3 fruit fly cellular contexts compared by ENCODE assay signal in genomic region chr3R:20836257-20836856, dm6.
TF ChIP-seq lines count a peak whose summit lies in the region.

No protein-coding gene starts in this region.

- TF ChIP-seq CTCF in whole organism, embryonic (GFP tag; optimal IDR thresholded peaks at IDR 0.05; lab: Kevin White, UChicago): no peak

TF ChIP-seq in whole organism, embryonic, 481 proteins besides CTCF, POLR2A, EP300 and RAD21 (continues in another document):
- TF ChIP-seq Fer1 (GFP tag; optimal IDR thresholded peaks at IDR 0.05; lab: Kevin White, UChicago) (peak; percentile 1), HHEX (GFP tag; optimal IDR thresholded peaks at IDR 0.05; lab: Kevin White, UChicago) (peak; percentile 22), Hr3 (GFP tag; optimal IDR thresholded peaks at IDR 0.05; lab: Kevin White, UChicago) (no peak), gem (tag; optimal IDR thresholded peaks at IDR 0.05; lab: Kevin White, UChicago) (peak; percentile 58), CG7839 (tag; optimal IDR thresholded peaks at IDR 0.05; lab: Kevin White, UChicago) (peak; percentile 30), Spps (tag; optimal IDR thresholded peaks at IDR 0.05; lab: Kevin White, UChicago) (no peak), CG12391 (tag; optimal IDR thresholded peaks at IDR 0.05; lab: Kevin White, UChicago) (peak; percentile 19), ewg (GFP tag; optimal IDR thresholded peaks at IDR 0.05; lab: Kevin White, UChicago) (no peak), HLHmδ (GFP tag; optimal IDR thresholded peaks at IDR 0.05; lab: Kevin White, UChicago) (no peak), grau (tag; optimal IDR thresholded peaks at IDR 0.05; lab: Kevin White, UChicago) (peak; percentile 50), cwo (GFP tag; optimal IDR thresholded peaks at IDR 0.05; lab: Kevin White, UChicago) (peak; percentile 7), pan (optimal IDR thresholded peaks at IDR 0.05; lab: Kevin White, UChicago) (no peak), pan (GFP tag; optimal IDR thresholded peaks at IDR 0.05 in 1 of 2, IDR thresholded peaks at IDR 0.05 in 1 of 2) (no peak), CG17802 (tag; optimal IDR thresholded peaks at IDR 0.05; lab: Kevin White, UChicago) (no peak), Hr51 (GFP tag; optimal IDR thresholded peaks at IDR 0.05; lab: Kevin White, UChicago) (peak in 1 of 2 experiments; percentile 51), CG17361 (GFP tag; IDR thresholded peaks at IDR 0.05; lab: Robert Waterston, UW) (0 out of 3 replicates have a peak, but pooled peaks have one; percentile 18), stwl (tag; optimal IDR thresholded peaks at IDR 0.05; lab: Kevin White, UChicago) (no peak), Poxn (GFP tag; IDR thresholded peaks at IDR 0.05; lab: Robert Waterston, UW) (no peak), hth (optimal IDR thresholded peaks at IDR 0.05; lab: Kevin White, UChicago) (no peak), NfI (GFP tag; optimal IDR thresholded peaks at IDR 0.05; lab: Kevin White, UChicago) (peak; percentile 24), CG30403 (GFP tag; optimal IDR thresholded peaks at IDR 0.05; lab: Kevin White, UChicago) (peak; percentile 9), dmrt99B (tag; optimal IDR thresholded peaks at IDR 0.05; lab: Kevin White, UChicago) (peak; percentile 21), CG13775 (GFP tag; optimal IDR thresholded peaks at IDR 0.05; lab: Kevin White, UChicago) (peak; percentile 11), az2 (GFP tag; optimal IDR thresholded peaks at IDR 0.05; lab: Kevin White, UChicago) (peak; percentile 11), CG7556 (GFP tag; optimal IDR thresholded peaks at IDR 0.05; lab: Kevin White, UChicago) (peak; percentile 42), Sox102F (GFP tag; optimal IDR thresholded peaks at IDR 0.05; lab: Kevin White, UChicago) (no peak), CG32532 (GFP tag; IDR thresholded peaks at IDR 0.05; lab: Robert Waterston, UW) (no peak), PHDP (tag; optimal IDR thresholded peaks at IDR 0.05; lab: Kevin White, UChicago) (peak; percentile 15), CG17385 (GFP tag; optimal IDR thresholded peaks at IDR 0.05; lab: Kevin White, UChicago) (peak; percentile 7), Rfx (GFP tag; IDR thresholded peaks at IDR 0.05; lab: Robert Waterston, UW) (0 out of 2 replicates have a peak, but pooled peaks have one; percentile 5)

TF ChIP-seq in whole organism, prepupa, 60 proteins besides CTCF, POLR2A, EP300 and RAD21 (continues in another document):
- TF ChIP-seq CG11902 (GFP tag; optimal IDR thresholded peaks at IDR 0.05; lab: Kevin White, UChicago): no peak
- TF ChIP-seq CG10631 (GFP tag; optimal IDR thresholded peaks at IDR 0.05; lab: Kevin White, UChicago): peak; percentile 43
- no peak for TF ChIP-seq Lpt (GFP tag; optimal IDR thresholded peaks at IDR 0.05; lab: Kevin White, UChicago)
- peak; percentile 13 for TF ChIP-seq spab (GFP tag; optimal IDR thresholded peaks at IDR 0.05; lab: Kevin White, UChicago)
- TF ChIP-seq Ets96B (tag; optimal IDR thresholded peaks at IDR 0.05; lab: Kevin White, UChicago): no peak
- no peak for TF ChIP-seq Ets21C (GFP tag; optimal IDR thresholded peaks at IDR 0.05; lab: Kevin White, UChicago)
- no peak for TF ChIP-seq CG6854 (GFP tag; optimal IDR thresholded peaks at IDR 0.05; lab: Kevin White, UChicago)
- TF ChIP-seq CG8119 (GFP tag; IDR thresholded peaks at IDR 0.05; lab: Robert Waterston, UW): 0 out of 3 replicates have a peak, but pooled peaks have one; percentile 31
- peak; percentile 27 for TF ChIP-seq CG16779 (tag; optimal IDR thresholded peaks at IDR 0.05; lab: Kevin White, UChicago)
- TF ChIP-seq lz (GFP tag; optimal IDR thresholded peaks at IDR 0.05; lab: Kevin White, UChicago): no peak
- no peak for TF ChIP-seq ss (GFP tag; optimal IDR thresholded peaks at IDR 0.05; lab: Kevin White, UChicago)
- no peak for TF ChIP-seq eg (GFP tag; IDR thresholded peaks at IDR 0.05; lab: Robert Waterston, UW)
- peak in 1 of 2 experiments; percentile 49 for TF ChIP-seq salr (GFP tag; optimal IDR thresholded peaks at IDR 0.05; lab: Kevin White, UChicago)
- TF ChIP-seq CG1621 (tag; optimal IDR thresholded peaks at IDR 0.05; lab: Kevin White, UChicago): no peak
- TF ChIP-seq Gug (GFP tag; IDR thresholded peaks at IDR 0.05; lab: Robert Waterston, UW): no peak
- TF ChIP-seq CG15336 (GFP tag; IDR thresholded peaks at IDR 0.05; lab: Robert Waterston, UW): no peak
- no peak for TF ChIP-seq Hr39 (GFP tag; optimal IDR thresholded peaks at IDR 0.05; lab: Kevin White, UChicago)
- no peak for TF ChIP-seq Smox (GFP tag; optimal IDR thresholded peaks at IDR 0.05; lab: Kevin White, UChicago)
- no peak for TF ChIP-seq CG11294 (GFP tag; IDR thresholded peaks at IDR 0.05; lab: Robert Waterston, UW)
- peak; percentile 49 for TF ChIP-seq CG6276 (GFP tag; optimal IDR thresholded peaks at IDR 0.05; lab: Kevin White, UChicago)
- peak; percentile 49 for TF ChIP-seq Hr4 (GFP tag; optimal IDR thresholded peaks at IDR 0.05; lab: Kevin White, UChicago)
- no peak for TF ChIP-seq Sox102F (GFP tag; optimal IDR thresholded peaks at IDR 0.05; lab: Kevin White, UChicago)
- TF ChIP-seq CG11762 (GFP tag; optimal IDR thresholded peaks at IDR 0.05; lab: Kevin White, UChicago; ENCODE audit: insufficient read depth): no peak
- peak; percentile 27 for TF ChIP-seq achi (GFP tag; optimal IDR thresholded peaks at IDR 0.05; lab: Kevin White, UChicago)
- no peak for TF ChIP-seq CG9139 (GFP tag; optimal IDR thresholded peaks at IDR 0.05; lab: Kevin White, UChicago)
- TF ChIP-seq Blimp-1 (GFP tag; optimal IDR thresholded peaks at IDR 0.05; lab: Kevin White, UChicago): no peak
- no peak for TF ChIP-seq vri (GFP tag; optimal IDR thresholded peaks at IDR 0.05; lab: Kevin White, UChicago)
- TF ChIP-seq CG10669 (GFP tag; optimal IDR thresholded peaks at IDR 0.05; lab: Kevin White, UChicago): no peak
- peak; percentile 12 for TF ChIP-seq pdm3 (GFP tag; optimal IDR thresholded peaks at IDR 0.05; lab: Kevin White, UChicago)
- no peak for TF ChIP-seq esn (GFP tag; optimal IDR thresholded peaks at IDR 0.05; lab: Kevin White, UChicago)
- no peak for TF ChIP-seq Sox15 (GFP tag; optimal IDR thresholded peaks at IDR 0.05; lab: Kevin White, UChicago)
- TF ChIP-seq Met (GFP tag; optimal IDR thresholded peaks at IDR 0.05; lab: Kevin White, UChicago): peak; percentile 8
- no peak for TF ChIP-seq CG7368 (GFP tag; optimal IDR thresholded peaks at IDR 0.05; lab: Kevin White, UChicago)
- no peak for TF ChIP-seq CG31627 (GFP tag; optimal IDR thresholded peaks at IDR 0.05; lab: Kevin White, UChicago)

TF ChIP-seq in whole organism, pupa, 21 proteins besides CTCF, POLR2A, EP300 and RAD21:
- no peak for TF ChIP-seq Snoo (tag; optimal IDR thresholded peaks at IDR 0.05; lab: Kevin White, UChicago)
- TF ChIP-seq CG17806 (tag; optimal IDR thresholded peaks at IDR 0.05; lab: Kevin White, UChicago): peak; percentile 0
- TF ChIP-seq CG32121 (GFP tag; IDR thresholded peaks at IDR 0.05; lab: Robert Waterston, UW): no peak
- TF ChIP-seq rn (GFP tag; IDR thresholded peaks at IDR 0.05; lab: Robert Waterston, UW): no peak
- TF ChIP-seq CG9948 (tag; optimal IDR thresholded peaks at IDR 0.05; lab: Kevin White, UChicago): no peak
- TF ChIP-seq fd96Ca (GFP tag; IDR thresholded peaks at IDR 0.05; lab: Robert Waterston, UW): no peak
- TF ChIP-seq CG8301 (tag; optimal IDR thresholded peaks at IDR 0.05; lab: Kevin White, UChicago): peak; percentile 49
- no peak for TF ChIP-seq CG13204 (GFP tag; optimal IDR thresholded peaks at IDR 0.05; lab: Kevin White, UChicago)
- peak; percentile 6 for TF ChIP-seq CG15710 (tag; optimal IDR thresholded peaks at IDR 0.05; lab: Kevin White, UChicago)
- TF ChIP-seq Pif1B (GFP tag; optimal IDR thresholded peaks at IDR 0.05; lab: Kevin White, UChicago): peak; percentile 8
- no peak for TF ChIP-seq Ets98B (GFP tag; IDR thresholded peaks at IDR 0.05; lab: Robert Waterston, UW)
- peak; percentile 72 for TF ChIP-seq CG14655 (GFP tag; optimal IDR thresholded peaks at IDR 0.05; lab: Kevin White, UChicago)
- no peak for TF ChIP-seq CG34367 (tag; optimal IDR thresholded peaks at IDR 0.05; lab: Kevin White, UChicago)
- TF ChIP-seq EcR (GFP tag; optimal IDR thresholded peaks at IDR 0.05; lab: Kevin White, UChicago): no peak
- no peak for TF ChIP-seq CG8159 (tag; optimal IDR thresholded peaks at IDR 0.05; lab: Kevin White, UChicago)
- TF ChIP-seq D1 (tag; optimal IDR thresholded peaks at IDR 0.05; lab: Kevin White, UChicago): no peak
- no peak for TF ChIP-seq gl (tag; optimal IDR thresholded peaks at IDR 0.05; lab: Kevin White, UChicago)
- 0 out of 3 replicates have a peak, but pooled peaks have one; percentile 23 for TF ChIP-seq CG4496 (GFP tag; IDR thresholded peaks at IDR 0.05; lab: Robert Waterston, UW)
- peak; percentile 17 for TF ChIP-seq Pif1A (GFP tag; optimal IDR thresholded peaks at IDR 0.05; lab: Kevin White, UChicago)
- no peak for TF ChIP-seq CG12605 (GFP tag; IDR thresholded peaks at IDR 0.05; lab: Robert Waterston, UW)

Comparison
In these comparisons a context has a peak if more than half of its experiments do, and no peak if none do; other contexts are left out.
1. Of the 7 proteins assayed by ChIP-seq in both whole organism, embryonic and whole organism, prepupa: peak only in whole organism, embryonic: none; only in whole organism, prepupa: CG16779; in both: none; in neither: 6.